Fruit fly (Drosophila melanogaster): ENCODE results near the gene CG11885.

The CG11885 gene

dm6 chr2L:447124-447523 lies 25.9 kb upstream of the CG11885 start:
- TF ChIP-seq Dfd (GFP tag; optimal IDR thresholded peaks at IDR 0.05) (no peak), Sp1 (GFP tag; optimal IDR thresholded peaks at IDR 0.05) (no peak), fru (GFP tag; optimal IDR thresholded peaks at IDR 0.05) (no peak), Hr78 (GFP tag; optimal IDR thresholded peaks at IDR 0.05) (no peak), dsf (GFP tag; optimal IDR thresholded peaks at IDR 0.05; ENCODE audit: borderline replicate concordance) (no peak), dmrt93B (GFP tag; optimal IDR thresholded peaks at IDR 0.05) (no peak), Mio (GFP tag; optimal IDR thresholded peaks at IDR 0.05) (no peak), rgr (GFP tag; optimal IDR thresholded peaks at IDR 0.05) (no peak), psq (GFP tag; optimal IDR thresholded peaks at IDR 0.05) (no peak), usp (GFP tag; optimal IDR thresholded peaks at IDR 0.05) (no peak), ey (GFP tag; optimal IDR thresholded peaks at IDR 0.05) (no peak), sage (GFP tag; optimal IDR thresholded peaks at IDR 0.05) (no peak), HLH106 (tag; optimal IDR thresholded peaks at IDR 0.05) (no peak), foxo (GFP tag; optimal IDR thresholded peaks at IDR 0.05) (no peak), CG9705 (GFP tag; optimal IDR thresholded peaks at IDR 0.05) (no peak), OdsH (GFP tag; optimal IDR thresholded peaks at IDR 0.05) (no peak), brk (GFP tag; optimal IDR thresholded peaks at IDR 0.05) (no peak), Hnf4 (GFP tag; optimal IDR thresholded peaks at IDR 0.05) (no peak)

DNA sequence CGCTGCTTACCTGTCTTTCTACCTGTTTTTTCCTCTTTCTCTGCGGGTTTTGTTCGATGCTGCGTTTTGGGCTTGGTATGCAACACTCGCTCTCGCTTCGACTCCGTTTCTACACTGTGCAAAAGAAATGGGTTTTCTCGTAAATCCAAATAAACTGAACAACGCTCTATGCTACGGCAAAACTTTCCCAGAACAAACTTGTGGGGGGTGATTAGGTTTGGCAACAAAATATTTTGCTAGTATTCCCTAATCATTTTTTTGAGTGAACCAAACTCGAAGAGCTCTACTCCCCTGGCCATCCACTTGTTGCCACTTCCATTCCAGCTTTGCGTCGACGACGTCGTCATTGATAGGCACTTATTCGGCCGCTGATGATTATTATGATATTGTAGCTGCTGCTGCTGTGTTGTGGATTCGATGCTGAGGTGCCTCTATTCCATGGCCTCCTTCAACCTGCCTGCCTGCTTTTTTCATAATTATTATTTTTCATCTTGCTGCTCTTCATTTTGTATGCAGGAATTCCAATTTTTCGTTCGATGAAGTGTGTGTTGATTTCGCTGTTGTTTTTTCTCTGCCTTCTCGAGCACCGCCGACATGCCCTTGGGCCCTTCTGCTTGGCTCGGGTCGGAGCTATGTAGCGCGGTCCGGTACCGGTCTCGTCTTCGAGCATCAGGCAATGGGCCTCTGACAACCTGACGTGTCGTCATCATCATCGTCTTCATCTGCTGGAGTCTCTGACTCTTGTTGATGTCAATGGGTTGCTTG lies 20.9 kb upstream of the CG11885 start:
- TF ChIP-seq N (GFP tag; optimal IDR thresholded peaks at IDR 0.05) = no peak
- TF ChIP-seq Dif (GFP tag; optimal IDR thresholded peaks at IDR 0.05; ENCODE audit: partially characterized antibody) = no peak
- TF ChIP-seq Dfd (GFP tag; optimal IDR thresholded peaks at IDR 0.05) = no peak
- peak; percentile 96 for TF ChIP-seq ey (GFP tag; optimal IDR thresholded peaks at IDR 0.05)
- peak; percentile 96 for TF ChIP-seq br (GFP tag; optimal IDR thresholded peaks at IDR 0.05)
- TF ChIP-seq Abd-B (GFP tag; optimal IDR thresholded peaks at IDR 0.05) = no peak
- TF ChIP-seq Hnf4 (GFP tag; optimal IDR thresholded peaks at IDR 0.05) = peak; percentile 93
- TF ChIP-seq Myc (optimal IDR thresholded peaks at IDR 0.05) = no peak
- TF ChIP-seq Sp1 (GFP tag; optimal IDR thresholded peaks at IDR 0.05) = peak; percentile 94
- TF ChIP-seq OdsH (GFP tag; optimal IDR thresholded peaks at IDR 0.05) = peak; percentile 95
- peak; percentile 97 for TF ChIP-seq woc (GFP tag; optimal IDR thresholded peaks at IDR 0.05)
- peak in 1 of 2 experiments; percentile 10 for TF ChIP-seq dl (GFP tag; optimal IDR thresholded peaks at IDR 0.05; ENCODE audit: insufficient read depth in 1 of 2, partially characterized antibody in 2 of 2)
- TF ChIP-seq GATAd (GFP tag; optimal IDR thresholded peaks at IDR 0.05) = no peak
- TF ChIP-seq brk (GFP tag; optimal IDR thresholded peaks at IDR 0.05) = no peak
- TF ChIP-seq CG32264 (GFP tag; optimal IDR thresholded peaks at IDR 0.05) = peak; percentile 91
- peak; percentile 67 for TF ChIP-seq Mio (GFP tag; optimal IDR thresholded peaks at IDR 0.05)
- peak; percentile 80 for TF ChIP-seq dsf (GFP tag; optimal IDR thresholded peaks at IDR 0.05; ENCODE audit: borderline replicate concordance)
- peak; percentile 94 for TF ChIP-seq HLH106 (tag; optimal IDR thresholded peaks at IDR 0.05)
- peak; percentile 63 to 97 for TF ChIP-seq foxo (GFP tag; optimal IDR thresholded peaks at IDR 0.05)
- peak; percentile 94 for TF ChIP-seq rgr (GFP tag; optimal IDR thresholded peaks at IDR 0.05)
- peak; percentile 97 for TF ChIP-seq fru (GFP tag; optimal IDR thresholded peaks at IDR 0.05)
- TF ChIP-seq jim (GFP tag; optimal IDR thresholded peaks at IDR 0.05) = no peak
- TF ChIP-seq h (GFP tag; optimal IDR thresholded peaks at IDR 0.05) = peak; percentile 96
- TF ChIP-seq CrebA (GFP tag; optimal IDR thresholded peaks at IDR 0.05; ENCODE audit: borderline replicate concordance) = no peak
- peak; percentile 86 for TF ChIP-seq Jra (GFP tag; optimal IDR thresholded peaks at IDR 0.05)
- TF ChIP-seq sv (GFP tag; optimal IDR thresholded peaks at IDR 0.05) = peak; percentile 48
- peak; percentile 90 for TF ChIP-seq dmrt93B (GFP tag; optimal IDR thresholded peaks at IDR 0.05)
- TF ChIP-seq usp (GFP tag; optimal IDR thresholded peaks at IDR 0.05) = no peak
- peak; percentile 4 for TF ChIP-seq Vsx2 (GFP tag; optimal IDR thresholded peaks at IDR 0.05; ENCODE audit: partially characterized antibody)
- TF ChIP-seq sage (GFP tag; optimal IDR thresholded peaks at IDR 0.05) = peak; percentile 96
- TF ChIP-seq tai (GFP tag; optimal IDR thresholded peaks at IDR 0.05) = no peak
- no peak for TF ChIP-seq lola (GFP tag; optimal IDR thresholded peaks at IDR 0.05)
- TF ChIP-seq pan (optimal IDR thresholded peaks at IDR 0.05) = no peak
- peak; percentile 91 for TF ChIP-seq psq (GFP tag; optimal IDR thresholded peaks at IDR 0.05)
- peak; percentile 92 for TF ChIP-seq Rel (GFP tag; optimal IDR thresholded peaks at IDR 0.05)
- peak; percentile 61 for TF ChIP-seq Rel (tag; optimal IDR thresholded peaks at IDR 0.05)
- peak; percentile 82 for TF ChIP-seq Hr83 (GFP tag; optimal IDR thresholded peaks at IDR 0.05; ENCODE audit: poor library complexity, severe bottlenecking)
- peak; percentile 76 for TF ChIP-seq CG9705 (GFP tag; optimal IDR thresholded peaks at IDR 0.05)
- TF ChIP-seq Hr78 (GFP tag; optimal IDR thresholded peaks at IDR 0.05) = no peak

Data from whole organism, wandering third instar larva.